Worm (Caenorhabditis elegans) whole organism, late embryonic: ENCODE data around the gene Y51H7C.41.

Source experiments
- C08G9.2 ChIP-seq: sonication (generic microtip); optimal IDR thresholded peaks from 2 replicates; lab custom pipeline; 2016; ENCODE audit warnings: mild to moderate bottlenecking, missing genetic modification characterization, moderate library complexity, missing compliant biosample characterization
- F13H6.1 ChIP-seq: sonication (generic microtip); optimal IDR thresholded peaks from 2 replicates; lab custom pipeline; 2016; ENCODE audit warnings: missing genetic modification characterization, missing compliant biosample characterization
- K09A11.1 ChIP-seq: sonication (generic microtip); optimal IDR thresholded peaks from 2 replicates; lab custom pipeline; 2017; ENCODE audit warnings: antibody characterized with exemption, mild to moderate bottlenecking, missing genetic modification characterization, missing compliant biosample characterization; ENCODE audit not compliant: insufficient read depth
- ama-1 ChIP-seq: fragments of 150-350 bp; optimal IDR thresholded peaks from 2 replicates; lab custom pipeline; 2014
- ceh-14 ChIP-seq: sonication (generic microtip); optimal IDR thresholded peaks from 2 replicates; lab custom pipeline; 2016; ENCODE audit warnings: missing genotype, missing genetic modification characterization, missing compliant biosample characterization
- ceh-19 ChIP-seq: fragments of 200-800 bp; sonication (Bioruptor generic); optimal IDR thresholded peaks from 2 replicates; lab custom pipeline; 2018; ENCODE audit warnings: mild to moderate bottlenecking, missing genetic modification characterization, missing compliant biosample characterization
- ceh-2 ChIP-seq: sonication (generic microtip); optimal IDR thresholded peaks from 2 replicates; lab custom pipeline; 2016; ENCODE audit warnings: missing genotype, missing genetic modification characterization, missing compliant biosample characterization
- ceh-30 ChIP-seq: fragments of 150-350 bp; optimal IDR thresholded peaks from 2 replicates; lab custom pipeline; 2014; ENCODE audit warnings: missing biosample characterization, missing genetic modification characterization
- ceh-34 ChIP-seq: sonication (generic microtip); optimal IDR thresholded peaks from 2 replicates; lab custom pipeline; 2016; ENCODE audit warnings: mild to moderate bottlenecking, missing genetic modification characterization, missing compliant biosample characterization
- ceh-45 ChIP-seq: fragments of 200-800 bp; sonication (Bioruptor generic); IDR thresholded peaks from 2 replicates; pipeline ENCODE4 v1.3.6; 2022; ENCODE audit warnings: missing genetic modification reagents, missing genetic modification characterization, missing compliant biosample characterization
- ceh-48 ChIP-seq: sonication (generic microtip); optimal IDR thresholded peaks from 2 replicates; lab custom pipeline; 2016; ENCODE audit warnings: missing genetic modification characterization, inconsistent platforms, missing compliant biosample characterization
- ceh-6 ChIP-seq: fragments of 200-800 bp; sonication (Bioruptor generic); optimal IDR thresholded peaks from 2 replicates; lab custom pipeline; 2018; ENCODE audit warnings: mild to moderate bottlenecking, missing genetic modification characterization, missing compliant biosample characterization
- dve-1 ChIP-seq: sonication (generic microtip); optimal IDR thresholded peaks from 2 replicates; lab custom pipeline; 2017; ENCODE audit warnings: antibody characterized with exemption, mild to moderate bottlenecking, missing genetic modification characterization, missing compliant biosample characterization
- elt-2 ChIP-seq: sonication (generic microtip); optimal IDR thresholded peaks from 2 replicates; lab custom pipeline; 2016; ENCODE audit warnings: missing genetic modification reagents, missing genetic modification characterization, missing compliant biosample characterization
- ets-4 ChIP-seq: sonication (generic microtip); optimal IDR thresholded peaks from 2 replicates; lab custom pipeline; 2016; ENCODE audit warnings: missing genetic modification characterization, missing compliant biosample characterization
- eyg-1 ChIP-seq: sonication (generic microtip); optimal IDR thresholded peaks from 2 replicates; lab custom pipeline; 2016; ENCODE audit warnings: missing genotype, missing genetic modification characterization, missing compliant biosample characterization
- fax-1 ChIP-seq: sonication (generic microtip); optimal IDR thresholded peaks from 2 replicates; lab custom pipeline; 2016; ENCODE audit warnings: missing genotype, missing genetic modification characterization, missing compliant biosample characterization
- fkh-10 ChIP-seq: fragments of 150-350 bp; optimal IDR thresholded peaks from 2 replicates; lab custom pipeline; 2014; ENCODE audit warnings: missing biosample characterization, missing genetic modification reagents, missing genetic modification characterization
- fkh-6 ChIP-seq: sonication (generic microtip); optimal IDR thresholded peaks from 2 replicates; lab custom pipeline; 2016; ENCODE audit warnings: missing genetic modification characterization, missing compliant biosample characterization
- gmeb-2 ChIP-seq: sonication (generic microtip); optimal IDR thresholded peaks from 2 replicates; lab custom pipeline; 2016; ENCODE audit warnings: missing genetic modification characterization, inconsistent platforms, missing compliant biosample characterization
- hlh-15 ChIP-seq: sonication (generic microtip); optimal IDR thresholded peaks from 2 replicates; lab custom pipeline; 2016; ENCODE audit warnings: missing genetic modification characterization, missing compliant biosample characterization
- hlh-30 ChIP-seq: sonication (generic microtip); optimal IDR thresholded peaks from 2 replicates; lab custom pipeline; 2017; ENCODE audit warnings: antibody characterized with exemption, missing genetic modification characterization, missing compliant biosample characterization; ENCODE audit not compliant: insufficient read depth
- hlh-8 ChIP-seq: sonication (generic microtip); optimal IDR thresholded peaks from 2 replicates; lab custom pipeline; 2016; ENCODE audit warnings: missing genotype, missing genetic modification characterization, missing compliant biosample characterization
- madf-2 ChIP-seq: sonication (generic microtip); optimal IDR thresholded peaks from 2 replicates; lab custom pipeline; 2017; ENCODE audit warnings: missing genetic modification characterization, missing compliant biosample characterization
- mec-3 ChIP-seq: sonication (generic microtip); optimal IDR thresholded peaks from 2 replicates; lab custom pipeline; 2016; ENCODE audit warnings: borderline replicate concordance, missing genetic modification characterization, missing compliant biosample characterization
- nhr-11 ChIP-seq: fragments of 150-350 bp; optimal IDR thresholded peaks from 2 replicates; lab custom pipeline; 2014; ENCODE audit warnings: missing biosample characterization, missing genetic modification characterization
- odd-2 ChIP-seq: sonication (generic microtip); optimal IDR thresholded peaks from 2 replicates; lab custom pipeline; 2017; ENCODE audit warnings: antibody characterized with exemption, mild to moderate bottlenecking, missing genetic modification characterization, missing compliant biosample characterization
- pag-3 ChIP-seq: sonication (generic microtip); optimal IDR thresholded peaks from 2 replicates; lab custom pipeline; 2016; ENCODE audit warnings: missing compliant biosample characterization, missing genetic modification characterization, borderline replicate concordance
- pat-9 ChIP-seq: fragments of 200-800 bp; sonication (Bioruptor generic); optimal IDR thresholded peaks from 2 replicates; lab custom pipeline; 2018; ENCODE audit warnings: mild to moderate bottlenecking, missing genetic modification characterization, moderate library complexity, missing compliant biosample characterization
- pax-1 ChIP-seq: fragments of 150-350 bp; optimal IDR thresholded peaks from 2 replicates; lab custom pipeline; 2014; ENCODE audit warnings: missing biosample characterization, missing genetic modification characterization
- pha-2 ChIP-seq: sonication (generic microtip); optimal IDR thresholded peaks from 2 replicates; lab custom pipeline; 2017; ENCODE audit warnings: mild to moderate bottlenecking, missing genetic modification characterization, missing compliant biosample characterization
- pqm-1 ChIP-seq: sonication (generic microtip); optimal IDR thresholded peaks from 2 replicates; lab custom pipeline; 2016; ENCODE audit warnings: missing genetic modification characterization, missing compliant biosample characterization
- pros-1 ChIP-seq: fragments of 150-350 bp; optimal IDR thresholded peaks from 2 replicates; lab custom pipeline; 2014; ENCODE audit warnings: missing biosample characterization, missing genetic modification reagents, missing genetic modification characterization
- rnt-1 ChIP-seq: sonication (generic microtip); optimal IDR thresholded peaks from 2 replicates; lab custom pipeline; 2016; ENCODE audit warnings: missing genetic modification characterization, missing compliant biosample characterization
- sdc-2 ChIP-seq: sonication (generic microtip); optimal IDR thresholded peaks from 2 replicates; lab custom pipeline; 2016; ENCODE audit warnings: missing genotype, missing genetic modification characterization, missing compliant biosample characterization
- sox-4 ChIP-seq: sonication (generic microtip); optimal IDR thresholded peaks from 2 replicates; lab custom pipeline; 2017; ENCODE audit warnings: mild to moderate bottlenecking, missing genetic modification characterization, inconsistent platforms, missing compliant biosample characterization
- syd-9 ChIP-seq: sonication (generic microtip); optimal IDR thresholded peaks from 2 replicates; lab custom pipeline; 2016; ENCODE audit warnings: mild to moderate bottlenecking, missing genetic modification characterization, moderate library complexity, missing compliant biosample characterization
- tbx-2 ChIP-seq: sonication (generic microtip); optimal IDR thresholded peaks from 2 replicates; lab custom pipeline; 2016; ENCODE audit warnings: missing genetic modification characterization, missing compliant biosample characterization
- unc-3 ChIP-seq, 2 experiments: fragments of 200-800 bp in 1 of 2; sonication (Bioruptor generic) in 1 of 2; sonication (generic microtip) in 1 of 2; conservative IDR thresholded peaks in 1 of 2; optimal IDR thresholded peaks in 1 of 2; 2 replicates each; pipeline versions ENCODE4 v1.3.6 to Lab custom; 2016 to 2022; ENCODE audit warnings: missing compliant biosample characterization in 2 of 2, missing genetic modification characterization in 2 of 2, missing genetic modification reagents in 1 of 2
- unc-42 ChIP-seq: sonication (generic microtip); optimal IDR thresholded peaks from 2 replicates; lab custom pipeline; 2016; ENCODE audit warnings: missing genotype, missing genetic modification characterization, missing compliant biosample characterization
- unc-55 ChIP-seq: sonication (generic microtip); optimal IDR thresholded peaks from 2 replicates; lab custom pipeline; 2017; ENCODE audit warnings: missing biosample characterization, missing genetic modification reagents, missing genetic modification characterization
- unc-86 ChIP-seq: sonication (generic microtip); optimal IDR thresholded peaks from 2 replicates; lab custom pipeline; 2016; ENCODE audit warnings: missing genetic modification characterization, missing compliant biosample characterization
- zip-5 ChIP-seq: sonication (generic microtip); optimal IDR thresholded peaks from 2 replicates; lab custom pipeline; 2016; ENCODE audit warnings: missing genetic modification characterization, missing compliant biosample characterization
- ztf-16 ChIP-seq: sonication (generic microtip); optimal IDR thresholded peaks from 2 replicates; lab custom pipeline; 2017; ENCODE audit warnings: missing genetic modification characterization, missing compliant biosample characterization

The Y51H7C.41 gene

DNA sequence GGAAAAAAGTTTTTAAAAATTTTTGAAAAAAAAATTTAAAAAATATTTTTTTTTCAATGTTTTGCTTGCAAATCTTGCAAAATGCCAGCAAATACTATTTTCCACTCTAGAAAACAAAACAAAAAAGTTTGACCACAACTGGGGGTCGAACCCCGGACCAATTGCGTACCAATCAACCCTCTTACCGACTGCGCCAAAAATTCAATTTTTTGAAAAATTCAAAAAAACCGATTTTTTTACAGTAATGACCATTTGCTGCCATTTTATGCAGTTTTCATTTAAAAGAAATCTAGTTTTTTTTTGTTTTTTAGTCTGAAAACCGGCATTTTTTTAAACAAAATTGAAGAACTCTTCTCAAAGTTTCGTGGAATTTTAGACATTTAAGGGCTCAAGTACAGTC lies 40.7 kb upstream of the Y51H7C.41 start:
- no peak for TF ChIP-seq pqm-1 (tag; lab: Kevin White, UChicago)
- no peak for TF ChIP-seq ceh-45
- TF ChIP-seq nhr-11 (tag; lab: Kevin White, UChicago): no peak
- no peak for TF ChIP-seq ceh-34 (tag; lab: Kevin White, UChicago)
- no peak for TF ChIP-seq gmeb-2 (tag; lab: Kevin White, UChicago)
- no peak for TF ChIP-seq ceh-14 (tag; lab: Kevin White, UChicago)
- TF ChIP-seq ets-4 (tag; lab: Kevin White, UChicago): no peak
- TF ChIP-seq pax-1 (tag; lab: Kevin White, UChicago): no peak
- no peak for TF ChIP-seq ceh-19 (GFP tag; lab: Kevin White, UChicago)
- TF ChIP-seq elt-2 (tag; lab: Kevin White, UChicago): no peak
- no peak for TF ChIP-seq unc-86 (tag; lab: Kevin White, UChicago)

DNA sequence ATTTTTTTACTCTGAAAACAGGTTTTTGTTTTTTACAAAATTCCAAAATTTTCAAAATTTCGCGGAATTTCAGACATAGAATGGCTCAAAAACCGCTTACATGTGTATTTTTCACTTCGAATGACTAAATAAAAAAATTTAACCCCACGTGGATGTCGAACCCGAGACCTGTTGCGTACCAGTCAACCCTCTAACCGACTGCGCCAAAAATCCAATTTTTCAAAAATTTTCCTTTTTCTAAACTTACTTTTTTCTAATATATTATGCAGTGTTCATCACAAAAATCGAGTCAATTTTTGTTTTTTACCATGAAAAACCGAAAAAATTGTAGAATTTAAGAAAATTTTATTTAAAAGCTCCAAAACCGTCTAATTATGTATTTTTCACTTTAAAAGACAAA lies 37.1 kb upstream of the Y51H7C.41 start:
- TF ChIP-seq madf-2 (tag; lab: Kevin White, UChicago) (no peak), unc-55 (GFP tag; lab: Kevin White, UChicago) (no peak), mec-3 (tag; lab: Kevin White, UChicago) (no peak), ceh-19 (GFP tag; lab: Kevin White, UChicago) (no peak), ceh-6 (GFP tag; lab: Kevin White, UChicago) (no peak), dve-1 (tag; lab: Kevin White, UChicago) (no peak), sox-4 (tag; lab: Kevin White, UChicago) (no peak), unc-42 (tag; lab: Kevin White, UChicago) (no peak), tbx-2 (no peak), eyg-1 (tag; lab: Kevin White, UChicago) (no peak), pag-3 (tag; lab: Kevin White, UChicago) (no peak), gmeb-2 (tag; lab: Kevin White, UChicago) (no peak), pros-1 (tag; lab: Kevin White, UChicago) (no peak), elt-2 (tag; lab: Kevin White, UChicago) (no peak), ets-4 (tag; lab: Kevin White, UChicago) (no peak), hlh-30 (tag; lab: Kevin White, UChicago) (no peak), unc-3 (GFP tag; conservative IDR thresholded peaks at IDR 0.05; lab: Robert Waterston, UW) (no peak), unc-3 (tag; optimal IDR thresholded peaks at IDR 0.05; lab: Kevin White, UChicago) (no peak), odd-2 (no peak), K09A11.1 (tag; lab: Kevin White, UChicago) (no peak)

DNA sequence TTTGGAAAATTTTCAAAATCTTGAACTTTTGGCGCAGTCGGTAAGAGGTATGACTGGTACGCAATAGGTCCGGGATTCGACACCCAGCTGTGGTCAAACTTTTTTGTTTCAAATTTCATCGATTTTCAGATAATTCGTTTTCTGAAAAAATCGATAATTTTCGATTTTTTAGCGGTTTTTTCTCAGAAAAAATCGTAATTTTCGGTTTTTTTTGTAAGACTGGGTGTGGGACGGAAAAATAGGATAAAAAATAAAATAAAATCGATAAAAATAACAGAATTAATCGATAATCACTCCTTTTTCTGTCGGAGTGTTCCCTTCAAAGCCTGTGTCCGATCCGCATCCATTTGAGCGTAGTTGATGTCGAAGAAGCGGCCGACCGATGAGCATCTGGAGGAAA lies 34.4 kb upstream of the Y51H7C.41 start:
- no peak for TF ChIP-seq odd-2
- no peak for TF ChIP-seq ztf-16 (tag; lab: Kevin White, UChicago)
- TF ChIP-seq pqm-1 (tag; lab: Kevin White, UChicago): no peak
- no peak for TF ChIP-seq nhr-11 (tag; lab: Kevin White, UChicago)
- TF ChIP-seq ceh-30: no peak
- no peak for TF ChIP-seq ceh-2 (tag; lab: Kevin White, UChicago)
- no peak for TF ChIP-seq fax-1 (tag; lab: Kevin White, UChicago)
- no peak for TF ChIP-seq eyg-1 (tag; lab: Kevin White, UChicago)
- no peak for TF ChIP-seq ceh-48 (tag; lab: Kevin White, UChicago)
- TF ChIP-seq pax-1 (tag; lab: Kevin White, UChicago): no peak
- TF ChIP-seq tbx-2: no peak
- no peak for TF ChIP-seq ama-1 (lab: Kevin White, UChicago)
- no peak for TF ChIP-seq fkh-10
- TF ChIP-seq madf-2 (tag; lab: Kevin White, UChicago): no peak
- no peak for TF ChIP-seq F13H6.1 (tag; lab: Kevin White, UChicago)
- no peak for TF ChIP-seq ets-4 (tag; lab: Kevin White, UChicago)

DNA sequence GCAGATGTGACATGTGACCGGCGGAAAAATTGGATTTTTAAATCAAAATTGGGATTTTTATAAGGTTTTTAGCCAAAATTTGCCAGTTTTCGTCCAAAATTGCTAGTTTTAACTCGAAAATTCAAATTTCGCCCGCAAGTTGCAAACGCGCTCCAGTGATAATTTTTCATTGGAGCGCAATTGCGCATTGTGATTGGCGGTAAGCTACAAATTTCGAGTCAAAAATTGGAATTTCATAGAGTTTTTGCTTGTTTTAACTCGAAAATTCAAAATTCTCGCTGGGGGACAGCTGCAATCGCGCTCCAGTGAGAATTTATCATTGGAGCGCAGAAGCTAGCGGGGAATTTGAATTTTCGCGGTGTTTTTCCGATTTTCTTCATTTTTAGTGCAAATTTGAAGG lies 33.8 kb upstream of the Y51H7C.41 start:
- TF ChIP-seq madf-2 (tag; lab: Kevin White, UChicago): no peak
- no peak for TF ChIP-seq C08G9.2
- TF ChIP-seq rnt-1 (tag; lab: Kevin White, UChicago): no peak
- TF ChIP-seq ceh-45: no peak
- TF ChIP-seq mec-3 (tag; lab: Kevin White, UChicago): no peak
- no peak for TF ChIP-seq hlh-15 (tag; lab: Kevin White, UChicago)
- no peak for TF ChIP-seq eyg-1 (tag; lab: Kevin White, UChicago)
- TF ChIP-seq hlh-8 (tag; lab: Kevin White, UChicago): no peak
- no peak for TF ChIP-seq pag-3 (tag; lab: Kevin White, UChicago)
- no peak for TF ChIP-seq ceh-14 (tag; lab: Kevin White, UChicago)
- no peak for TF ChIP-seq unc-55 (GFP tag; lab: Kevin White, UChicago)
- no peak for TF ChIP-seq zip-5 (tag; lab: Kevin White, UChicago)
- TF ChIP-seq ceh-6 (GFP tag; lab: Kevin White, UChicago): no peak
- no peak for TF ChIP-seq K09A11.1 (tag; lab: Kevin White, UChicago)
- no peak for TF ChIP-seq pha-2 (tag; lab: Kevin White, UChicago)
- no peak for TF ChIP-seq syd-9 (tag; lab: Kevin White, UChicago)
- TF ChIP-seq pat-9: no peak
- no peak for TF ChIP-seq fkh-6 (tag; lab: Kevin White, UChicago)
- TF ChIP-seq sdc-2 (tag; lab: Kevin White, UChicago): no peak
